Fruit fly (Drosophila melanogaster) S2 (cell line): ENCODE measurements around the gene CG7557.

Experiments
- CG8478 ChIP-seq: fragments of >200 bp; optimal IDR thresholded peaks from 2 replicates; lab custom pipeline; 2018
- CTCF ChIP-seq, 2 experiments: fragments of >200 bp; optimal IDR thresholded peaks; 2 replicates each; lab custom pipeline; 2018

DNA sequence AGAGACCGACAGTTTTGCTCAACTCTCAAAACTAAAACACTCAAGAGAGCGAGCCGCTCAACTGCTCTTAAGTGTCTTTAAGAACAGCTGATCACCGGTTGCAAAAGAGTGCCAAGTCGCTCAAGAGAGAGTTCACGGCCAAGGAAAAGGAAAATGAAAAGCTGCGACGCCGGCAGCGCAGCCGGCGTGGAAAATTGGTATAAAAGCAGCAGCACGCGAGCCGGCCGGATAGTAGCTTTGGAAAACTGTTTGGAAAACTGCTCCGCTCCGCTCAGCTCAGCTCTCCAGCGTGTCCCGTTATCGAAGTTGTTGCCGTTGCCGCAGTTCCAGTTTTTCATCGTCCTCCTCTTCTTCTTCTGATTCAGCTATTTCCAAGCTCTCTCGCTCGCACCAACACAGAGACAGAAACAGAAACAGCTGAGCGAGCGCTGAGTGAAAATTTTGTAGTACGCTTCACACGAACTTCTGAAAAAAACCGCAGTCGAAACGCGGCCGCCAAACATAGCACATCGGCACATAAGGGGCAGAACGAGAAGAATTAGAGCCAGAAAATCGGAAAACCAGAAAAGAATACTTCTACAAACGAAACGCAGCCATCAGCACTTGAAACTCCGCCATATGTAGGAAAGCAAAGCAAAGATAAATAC lies 42.5 kb downstream of the CG7557 start, which contains the start of gene chrb:
- no peak for TF ChIP-seq CG8478 (lab: Kevin White, UChicago)
- no peak for TF ChIP-seq CTCF (optimal IDR thresholded peaks at IDR 0.05; lab: Kevin White, UChicago)
